Fruit fly (Drosophila melanogaster): Measurements from ENCODE around the gene Ugalt.
A peak's percentile ranks its signal among the peaks of the same experiment; 100 is the strongest.

Gene Ugalt

dm6 chrX:2658258-2658853 lies 45.3 kb downstream of the Ugalt start (continued):
- TF ChIP-seq CG43689 (GFP tag; IDR thresholded peaks at IDR 0.05): no peak
- no peak for TF ChIP-seq CG6689 (GFP tag; IDR thresholded peaks at IDR 0.05)
- TF ChIP-seq Blimp-1 (GFP tag; optimal IDR thresholded peaks at IDR 0.05): peak; percentile 45
- TF ChIP-seq CG14710 (tag; optimal IDR thresholded peaks at IDR 0.05): no peak
- TF ChIP-seq Dad (GFP tag; optimal IDR thresholded peaks at IDR 0.05): no peak
- no peak for TF ChIP-seq tup (GFP tag; optimal IDR thresholded peaks at IDR 0.05)
- TF ChIP-seq Hey (tag; optimal IDR thresholded peaks at IDR 0.05): no peak
- no peak for TF ChIP-seq NFAT (GFP tag; IDR thresholded peaks at IDR 0.05)
- TF ChIP-seq CG2116 (GFP tag; optimal IDR thresholded peaks at IDR 0.05): no peak
- peak; percentile 49; the same call in 1 of the 3 replicates for TF ChIP-seq z (GFP tag; IDR thresholded peaks at IDR 0.05)
- TF ChIP-seq CG3065 (GFP tag; optimal IDR thresholded peaks at IDR 0.05): no peak
- TF ChIP-seq sisA (GFP tag; IDR thresholded peaks at IDR 0.05): no peak
- no peak for TF ChIP-seq CG12769 (tag; optimal IDR thresholded peaks at IDR 0.05)
- no peak for TF ChIP-seq CG17186 (GFP tag; optimal IDR thresholded peaks at IDR 0.05)
- TF ChIP-seq CG13287 (GFP tag; IDR thresholded peaks at IDR 0.05; ENCODE audit: partially characterized antibody): peak; percentile 31; the same call in 1 of the 2 replicates
- TF ChIP-seq nau (GFP tag; optimal IDR thresholded peaks at IDR 0.05): no peak
- TF ChIP-seq Dek (tag; optimal IDR thresholded peaks at IDR 0.05): no peak
- no peak for TF ChIP-seq dimm (GFP tag; IDR thresholded peaks at IDR 0.05)
- no peak for TF ChIP-seq phol (tag; optimal IDR thresholded peaks at IDR 0.05)
- no peak for TF ChIP-seq salm (tag; optimal IDR thresholded peaks at IDR 0.05)
- no peak for TF ChIP-seq Taf1 (GFP tag; IDR thresholded peaks at IDR 0.05)
- TF ChIP-seq danr (GFP tag; IDR thresholded peaks at IDR 0.05): no peak
- TF ChIP-seq CG34376 (GFP tag; optimal IDR thresholded peaks at IDR 0.05): peak; percentile 56
- no peak for TF ChIP-seq vnd (GFP tag; IDR thresholded peaks at IDR 0.05; ENCODE audit: partially characterized antibody)
- no peak for TF ChIP-seq CG10431 (GFP tag; optimal IDR thresholded peaks at IDR 0.05)
- no peak for TF ChIP-seq CG12219 (GFP tag; optimal IDR thresholded peaks at IDR 0.05)
- TF ChIP-seq Hmx (GFP tag; optimal IDR thresholded peaks at IDR 0.05): no peak
- TF ChIP-seq CG12744 (GFP tag; optimal IDR thresholded peaks at IDR 0.05): no peak
- no peak for TF ChIP-seq B-H1 (GFP tag; IDR thresholded peaks at IDR 0.05)
- no peak for TF ChIP-seq CG10979 (tag; optimal IDR thresholded peaks at IDR 0.05)
- TF ChIP-seq Nf-YC (tag; optimal IDR thresholded peaks at IDR 0.05): no peak
- TF ChIP-seq lola (GFP tag; optimal IDR thresholded peaks at IDR 0.05): no peak
- no peak for TF ChIP-seq CG12391 (tag; optimal IDR thresholded peaks at IDR 0.05)
- TF ChIP-seq CG4404 (GFP tag; IDR thresholded peaks at IDR 0.05): no peak
- no peak for TF ChIP-seq Meics (GFP tag; optimal IDR thresholded peaks at IDR 0.05)
- TF ChIP-seq CG4617 (GFP tag; optimal IDR thresholded peaks at IDR 0.05; ENCODE audit: borderline replicate concordance): no peak
- TF ChIP-seq hkb (optimal IDR thresholded peaks at IDR 0.05): no peak
- TF ChIP-seq hkb (GFP tag; IDR thresholded peaks at IDR 0.05): no peak
- TF ChIP-seq jumu (GFP tag; optimal IDR thresholded peaks at IDR 0.05): no peak
- TF ChIP-seq Hr51 (GFP tag; optimal IDR thresholded peaks at IDR 0.05): no peak
- no peak for TF ChIP-seq crp (GFP tag; optimal IDR thresholded peaks at IDR 0.05)
- TF ChIP-seq sens-2 (GFP tag; IDR thresholded peaks at IDR 0.05): no peak
- no peak for TF ChIP-seq CG16813 (GFP tag; IDR thresholded peaks at IDR 0.05; ENCODE audit: partially characterized antibody)
- TF ChIP-seq bcd (GFP tag; optimal IDR thresholded peaks at IDR 0.05): no peak
- peak; percentile 29 for TF ChIP-seq Med (GFP tag)
- no peak for TF ChIP-seq CG10959 (GFP tag; IDR thresholded peaks at IDR 0.05)
- no peak for TF ChIP-seq ERR (GFP tag; optimal IDR thresholded peaks at IDR 0.05)
- no peak for TF ChIP-seq gfzf (GFP tag; optimal IDR thresholded peaks at IDR 0.05)
- TF ChIP-seq mam (GFP tag; optimal IDR thresholded peaks at IDR 0.05): no peak
- TF ChIP-seq inv (GFP tag; IDR thresholded peaks at IDR 0.05; ENCODE audit: partially characterized antibody): no peak

Measured in whole organism, embryonic.